Worm (Caenorhabditis elegans) whole organism, early embryonic: ENCODE data around the gene gcy-19.
"Not testable (repeated sequence)": the region's sequence is repeated elsewhere in the genome, so short reads cannot be mapped to it uniquely, and the experiment has no call there.

Experiments used
- B0310.2 ChIP-seq: sonication (generic microtip); optimal IDR thresholded peaks from 2 replicates; lab custom pipeline; 2016; ENCODE audit warnings: mild to moderate bottlenecking, missing genetic modification characterization, missing compliant biosample characterization
- F13C5.2 ChIP-seq: sonication (generic microtip); optimal IDR thresholded peaks from 2 replicates; lab custom pipeline; 2017; ENCODE audit warnings: mild to moderate bottlenecking, missing genetic modification characterization, inconsistent platforms, missing compliant biosample characterization
- aly-1 ChIP-seq: sonication (generic microtip); optimal IDR thresholded peaks from 2 replicates; lab custom pipeline; 2016; ENCODE audit warnings: missing genetic modification characterization, missing compliant biosample characterization
- ama-1 ChIP-seq: fragments of 150-350 bp; optimal IDR thresholded peaks from 2 replicates; lab custom pipeline; 2014
- ceh-13 ChIP-seq: fragments of 200-800 bp; sonication (Bioruptor generic); optimal IDR thresholded peaks from 2 replicates; lab custom pipeline; 2018; ENCODE audit warnings: mild to moderate bottlenecking, missing genetic modification characterization, missing compliant biosample characterization
- ceh-36 ChIP-seq: sonication (generic microtip); optimal IDR thresholded peaks from 2 replicates; lab custom pipeline; 2016; ENCODE audit warnings: missing genetic modification characterization, inconsistent platforms, missing compliant biosample characterization
- ets-7 ChIP-seq: sonication (generic microtip); optimal IDR thresholded peaks from 2 replicates; lab custom pipeline; 2016; ENCODE audit warnings: missing genotype, missing genetic modification characterization, missing compliant biosample characterization
- flt-1 ChIP-seq: fragments of 200-800 bp; sonication (Bioruptor generic); IDR thresholded peaks from 2 replicates; pipeline ENCODE4 v1.3.6; 2022; ENCODE audit warnings: missing genetic modification characterization, missing compliant biosample characterization
- hmbx-1 ChIP-seq: sonication (generic microtip); optimal IDR thresholded peaks from 2 replicates; lab custom pipeline; 2016; ENCODE audit warnings: mild to moderate bottlenecking, missing genetic modification characterization, missing compliant biosample characterization
- hmg-4 ChIP-seq: fragments of 200-800 bp; sonication (Bioruptor generic); optimal IDR thresholded peaks from 2 replicates; lab custom pipeline; 2018; ENCODE audit warnings: mild to moderate bottlenecking, missing genetic modification characterization, missing compliant biosample characterization
- hnd-1 ChIP-seq: sonication (generic microtip); optimal IDR thresholded peaks from 2 replicates; lab custom pipeline; 2016; ENCODE audit warnings: missing genetic modification characterization, missing compliant biosample characterization
- pes-1 ChIP-seq: fragments of 200-800 bp; sonication (Bioruptor generic); IDR thresholded peaks from 2 replicates; pipeline ENCODE4 v1.3.6; 2022; ENCODE audit warnings: missing genetic modification reagents, missing genetic modification characterization, missing compliant biosample characterization
- scrt-1 ChIP-seq: fragments of 200-800 bp; sonication (Bioruptor generic); IDR thresholded peaks from 2 replicates; pipeline ENCODE4 v1.3.6; 2022; ENCODE audit warnings: missing genetic modification characterization, missing compliant biosample characterization
- sea-1 ChIP-seq: fragments of 200-800 bp; sonication (Bioruptor generic); conservative IDR thresholded peaks from 2 replicates; pipeline ENCODE4 v1.3.6; 2022; ENCODE audit warnings: missing genetic modification characterization, missing compliant biosample characterization
- tbx-11 ChIP-seq: fragments of 200-800 bp; sonication (Bioruptor generic); IDR thresholded peaks from 2 replicates; pipeline ENCODE4 v1.3.6; 2022; ENCODE audit warnings: missing genetic modification characterization, missing compliant biosample characterization
- tbx-37 ChIP-seq: fragments of 200-800 bp; sonication (Bioruptor generic); conservative IDR thresholded peaks from 2 replicates; pipeline ENCODE4 v1.3.6; 2022; ENCODE audit warnings: missing genetic modification reagents, missing genetic modification characterization, missing compliant biosample characterization
- tra-4 ChIP-seq: sonication (generic microtip); optimal IDR thresholded peaks from 2 replicates; lab custom pipeline; 2017; ENCODE audit warnings: missing genetic modification characterization, missing compliant biosample characterization

Gene gcy-19

ce11 chrII:3225780-3226179 lies 33.4 kb downstream of the gcy-19 start, which contains the start of gene ZC239.17:
Gene ZC239.17 (minus strand): TSS chrII:3225880.
- TF ChIP-seq F13C5.2 (tag; lab: Kevin White, UChicago) = no peak

DNA sequence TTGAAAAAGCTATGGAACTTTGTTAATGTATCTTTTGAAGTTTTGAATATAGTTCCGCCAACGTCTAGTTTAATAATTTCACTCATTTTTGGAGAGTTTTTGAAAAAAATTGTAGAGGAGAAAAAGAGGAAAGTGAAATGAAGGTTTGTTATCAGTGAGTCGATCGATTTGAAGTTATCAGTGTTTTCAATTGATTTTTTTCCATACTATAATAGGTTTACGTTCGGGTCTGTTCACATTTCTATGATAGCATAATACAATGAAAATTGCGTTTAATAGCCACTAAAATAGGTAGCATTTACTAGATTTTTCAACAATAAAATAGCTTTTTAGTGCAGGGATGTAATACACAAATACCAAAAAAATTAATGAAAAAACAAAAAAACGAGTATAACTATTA lies 34.0 kb downstream of the gcy-19 start, which contains the start of gene ZC239.16:
Gene ZC239.16 (minus strand): TSS at position 120 of the 400 bp plus-strand sequence.
- no peak for TF ChIP-seq ceh-13 (GFP tag; lab: Kevin White, UChicago)
- TF ChIP-seq F13C5.2 (tag; lab: Kevin White, UChicago) = no peak
- no peak for TF ChIP-seq pes-1 (GFP tag; lab: Robert Waterston, UW)
- TF ChIP-seq ceh-36 (tag; lab: Kevin White, UChicago) = no peak
- TF ChIP-seq scrt-1 (GFP tag; lab: Robert Waterston, UW) = no peak
- no peak for TF ChIP-seq tra-4 (tag; lab: Kevin White, UChicago)
- TF ChIP-seq B0310.2 (tag; lab: Kevin White, UChicago) = no peak
- no peak for TF ChIP-seq hmbx-1 (tag; lab: Kevin White, UChicago)
- TF ChIP-seq hnd-1 (tag; lab: Kevin White, UChicago) = no peak
- TF ChIP-seq flt-1 (GFP tag; lab: Robert Waterston, UW) = no peak
- TF ChIP-seq ama-1 (lab: Kevin White, UChicago) = no peak

DNA sequence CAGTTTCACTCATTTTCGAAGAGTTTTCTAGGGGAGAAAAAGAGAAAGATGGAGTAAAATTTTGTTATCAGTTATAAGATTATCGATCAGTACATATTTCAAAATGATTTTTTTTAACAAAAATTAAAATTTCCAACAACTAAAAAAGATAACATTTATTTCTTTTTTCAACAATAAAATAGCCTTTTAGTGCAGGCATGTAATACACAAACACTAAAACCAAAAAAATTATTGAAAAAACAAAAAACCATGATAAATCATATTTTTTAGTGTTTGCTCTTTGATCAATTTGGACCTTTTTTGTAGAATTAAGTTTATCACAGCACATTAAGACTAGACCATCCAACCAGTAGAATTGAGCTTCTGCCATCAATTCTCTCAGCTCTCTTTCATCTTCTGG lies 34.5 kb downstream of the gcy-19 start, which contains the start of gene ZC239.15:
Gene ZC239.15 (minus strand): TSS at position 101 of the 400 bp plus-strand sequence.
- TF ChIP-seq aly-1 = no peak
- TF ChIP-seq F13C5.2 (tag; lab: Kevin White, UChicago) = no peak
- no peak for TF ChIP-seq ets-7
- TF ChIP-seq flt-1 (GFP tag; lab: Robert Waterston, UW) = no peak
- TF ChIP-seq B0310.2 (tag; lab: Kevin White, UChicago) = no peak
- no peak for TF ChIP-seq sea-1 (GFP tag; lab: Robert Waterston, UW)

DNA sequence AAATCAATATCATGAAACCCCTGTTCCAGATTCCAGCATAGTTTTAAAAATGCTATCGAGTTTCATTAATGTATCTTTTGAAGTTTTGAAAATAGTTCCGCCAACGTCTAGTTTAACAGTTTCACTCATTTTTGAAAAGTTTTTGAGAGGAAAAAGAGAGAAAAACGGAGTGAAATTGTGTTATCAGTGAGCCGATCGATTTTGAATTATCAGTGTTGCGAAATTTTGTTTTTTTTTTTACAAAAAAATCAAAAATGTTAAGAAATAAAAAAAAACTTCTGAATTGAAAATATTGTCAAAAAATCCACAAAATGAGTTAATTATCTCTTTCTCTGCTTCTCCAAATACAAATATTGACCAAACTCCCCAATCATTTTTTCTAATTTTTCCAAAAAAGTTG lies 36.5 kb downstream of the gcy-19 start, which contains the start of gene ZC239.13:
Gene ZC239.13 (minus strand): TSS at position 154 of the 400 bp plus-strand sequence.
- TF ChIP-seq pes-1 (GFP tag; lab: Robert Waterston, UW) (no peak), tbx-11 (GFP tag; lab: Robert Waterston, UW) (no peak), ceh-13 (GFP tag; lab: Kevin White, UChicago) (no peak), tbx-37 (no peak), scrt-1 (GFP tag; lab: Robert Waterston, UW) (no peak)

- no peak for TF ChIP-seq F13C5.2 (tag; lab: Kevin White, UChicago)
- TF ChIP-seq tbx-37 = no peak
- TF ChIP-seq flt-1 (GFP tag; lab: Robert Waterston, UW) = no peak
- TF ChIP-seq tbx-11 (GFP tag; lab: Robert Waterston, UW) = no peak
- TF ChIP-seq B0310.2 (tag; lab: Kevin White, UChicago) = no peak
- TF ChIP-seq sea-1 (GFP tag; lab: Robert Waterston, UW) = no peak
These were observed 37.4 kb downstream of the gcy-19 start, which contains the start of gene ZC239.14 for ce11 chrII:3221730-3222129. Gene ZC239.14 (minus strand): TSS chrII:3222034.

DNA sequence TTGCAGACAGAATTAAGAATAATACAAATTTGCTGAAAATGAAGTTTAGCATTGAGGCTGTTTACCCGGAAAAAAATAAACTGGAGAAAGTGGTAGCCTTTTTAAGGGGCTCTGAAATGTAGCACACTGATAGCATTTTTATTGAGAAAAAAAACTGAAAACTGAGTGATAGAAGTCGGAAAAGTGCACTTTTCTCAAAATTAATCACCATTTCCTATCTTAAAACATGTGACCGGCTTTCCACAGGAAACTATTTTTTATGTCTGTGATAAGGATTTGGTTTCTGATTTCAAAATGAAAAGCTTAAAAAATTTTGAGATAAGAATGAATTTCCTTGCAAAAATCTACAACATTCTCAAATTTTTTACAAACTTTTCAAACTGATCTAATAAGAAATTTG lies 38.4 kb downstream of the gcy-19 start, which contains the start of gene ZC239.22:
Gene ZC239.22 (minus strand): TSS at position 101 of the 400 bp plus-strand sequence.
- TF ChIP-seq flt-1 (GFP tag; lab: Robert Waterston, UW) (no peak), sea-1 (GFP tag; lab: Robert Waterston, UW) (no peak), aly-1 (no peak), ets-7 (no peak), tra-4 (tag; lab: Kevin White, UChicago) (no peak), ama-1 (lab: Kevin White, UChicago) (no peak), hmg-4 (no peak), scrt-1 (GFP tag; lab: Robert Waterston, UW) (no peak), ceh-36 (tag; lab: Kevin White, UChicago) (no peak), tbx-37 (no peak), F13C5.2 (tag; lab: Kevin White, UChicago) (no peak), hnd-1 (tag; lab: Kevin White, UChicago) (no peak)

DNA sequence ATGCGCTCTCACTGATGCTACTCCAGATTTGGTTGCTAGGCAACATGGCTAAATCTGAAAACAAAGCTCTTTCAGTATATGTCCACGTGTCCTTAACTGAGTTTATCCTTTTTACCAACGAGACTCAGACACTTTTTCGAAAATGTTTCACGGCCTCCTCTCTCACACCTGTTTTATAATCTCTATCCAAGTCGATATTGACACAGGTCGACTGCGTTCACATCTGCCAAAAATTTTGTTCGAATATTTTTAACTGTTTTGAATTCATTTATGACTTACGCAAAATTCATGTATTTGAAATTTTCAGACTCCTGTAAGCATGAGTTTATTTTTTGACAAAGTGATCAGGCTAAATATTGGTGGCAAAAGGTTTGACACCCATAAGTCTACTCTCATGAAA lies 43.4 kb downstream of the gcy-19 start, which contains the start of gene ZC239.3:
Gene ZC239.3 (plus strand): TSS at position 301 of the 400 bp plus-strand sequence.
- not testable (repeated sequence) for TF ChIP-seq hmg-4; tbx-11 (GFP tag; lab: Robert Waterston, UW); sea-1 (GFP tag; lab: Robert Waterston, UW)

DNA sequence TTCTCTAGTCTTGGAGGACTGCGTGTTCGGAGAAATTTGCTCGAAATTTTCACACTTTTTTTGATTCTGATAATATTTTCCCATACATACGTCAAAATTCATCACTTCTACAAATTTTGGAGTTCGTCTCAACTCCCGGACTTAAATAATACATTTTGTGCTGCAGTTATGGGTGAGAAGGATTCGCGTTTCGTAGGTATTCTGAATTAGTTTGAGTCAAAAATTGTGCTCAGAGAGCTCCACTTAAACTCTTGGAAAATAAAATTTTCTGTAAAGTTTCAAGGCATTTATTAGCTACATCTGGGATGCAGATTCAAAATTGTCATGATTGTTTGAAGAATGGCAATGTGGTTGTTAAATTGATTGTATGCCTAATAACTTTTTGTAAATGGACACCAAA lies 45.3 kb downstream of the gcy-19 start, which contains the start of gene ZC239.4:
Gene ZC239.4 (plus strand): TSS at position 301 of the 400 bp plus-strand sequence.
- TF ChIP-seq hnd-1 (tag; lab: Kevin White, UChicago) (no peak), hmbx-1 (tag; lab: Kevin White, UChicago) (no peak), F13C5.2 (tag; lab: Kevin White, UChicago) (no peak), B0310.2 (tag; lab: Kevin White, UChicago) (no peak), tbx-37 (no peak), tra-4 (tag; lab: Kevin White, UChicago) (no peak), flt-1 (GFP tag; lab: Robert Waterston, UW) (no peak), tbx-11 (GFP tag; lab: Robert Waterston, UW) (no peak), ceh-36 (tag; lab: Kevin White, UChicago) (no peak), hmg-4 (no peak), aly-1 (no peak), ets-7 (no peak), ceh-13 (GFP tag; lab: Kevin White, UChicago) (no peak), ama-1 (lab: Kevin White, UChicago) (no peak), sea-1 (GFP tag; lab: Robert Waterston, UW) (no peak), pes-1 (GFP tag; lab: Robert Waterston, UW) (no peak), scrt-1 (GFP tag; lab: Robert Waterston, UW) (no peak)
